Fruit fly (Drosophila melanogaster): Measurements from ENCODE around the gene CG43317.

dm6 chr3R:15827559-15827958 lies 6.7 kb downstream of the CG43317 start:
- TF ChIP-seq Pif1A (GFP tag; optimal IDR thresholded peaks at IDR 0.05) (no peak), D1 (tag; optimal IDR thresholded peaks at IDR 0.05) (peak; percentile 61), gl (tag; optimal IDR thresholded peaks at IDR 0.05) (peak; percentile 64), fd96Ca (GFP tag; IDR thresholded peaks at IDR 0.05) (0 out of 3 replicates have a peak, but pooled peaks have one; percentile 36), CG4496 (GFP tag; IDR thresholded peaks at IDR 0.05) (peak; percentile 51; the same call in 1 of the 3 replicates)

All from whole organism, pupa.